Worm (Caenorhabditis elegans) whole organism, L4 larva: Measurements from ENCODE around the gene tor-1.

Source experiments
- F49E8.2 ChIP-seq: sonication (generic microtip); optimal IDR thresholded peaks from 2 replicates; lab custom pipeline; 2016; ENCODE audit warnings: missing compliant biosample characterization, mild to moderate bottlenecking, missing genetic modification characterization, borderline replicate concordance
- T20F7.1 ChIP-seq: fragments of 200-800 bp; sonication (Bioruptor generic); optimal IDR thresholded peaks from 2 replicates; lab custom pipeline; 2018; ENCODE audit warnings: mild to moderate bottlenecking, missing genetic modification characterization, missing compliant biosample characterization
- aly-2 ChIP-seq: sonication (generic microtip); optimal IDR thresholded peaks from 2 replicates; lab custom pipeline; 2018; ENCODE audit warnings: missing biosample characterization, missing genetic modification characterization
- attf-4 ChIP-seq: sonication (generic microtip); optimal IDR thresholded peaks from 3 replicates; lab custom pipeline; 2017; ENCODE audit warnings: missing biosample characterization, missing genetic modification characterization
- ctbp-1 ChIP-seq: fragments of 200-800 bp; sonication (Bioruptor generic); IDR thresholded peaks from 2 replicates; pipeline ENCODE4 v1.3.6; 2022; ENCODE audit warnings: missing genetic modification reagents, missing genetic modification characterization, missing compliant biosample characterization
- fos-1 ChIP-seq: fragments of 150-350 bp; optimal IDR thresholded peaks from 2 replicates; lab custom pipeline; 2014; ENCODE audit warnings: missing biosample characterization, missing genetic modification characterization
- lsy-2 ChIP-seq, 2 experiments: fragments of 150-350 bp in 1 of 2; sonication (generic microtip) in 1 of 2; optimal IDR thresholded peaks; 2 replicates each; lab custom pipeline; 2014 to 2017; ENCODE audit warnings: missing biosample characterization in 2 of 2, missing genetic modification characterization in 2 of 2
- nhr-10 ChIP-seq: fragments of 150-350 bp; optimal IDR thresholded peaks from 2 replicates; lab custom pipeline; 2014; ENCODE audit warnings: missing biosample characterization, missing genetic modification characterization
- nhr-111 ChIP-seq: fragments of 200-800 bp; sonication (Bioruptor generic); optimal IDR thresholded peaks from 2 replicates; lab custom pipeline; 2018; ENCODE audit warnings: mild to moderate bottlenecking, missing genetic modification characterization, missing compliant biosample characterization
- nhr-41 ChIP-seq: fragments of 200-800 bp; sonication (Bioruptor generic); IDR thresholded peaks from 2 replicates; pipeline ENCODE4 v1.3.6; 2022; ENCODE audit warnings: missing genetic modification reagents, missing genetic modification characterization, missing compliant biosample characterization
- pqm-1 ChIP-seq: sonication (generic microtip); optimal IDR thresholded peaks from 2 replicates; lab custom pipeline; 2017; ENCODE audit warnings: missing biosample characterization, missing genetic modification characterization
- set-16 ChIP-seq: fragments of 200-800 bp; sonication (Bioruptor generic); IDR thresholded peaks from 2 replicates; pipeline ENCODE4 v1.3.6; 2022; ENCODE audit warnings: missing genetic modification reagents, missing genetic modification characterization, missing compliant biosample characterization

- TF ChIP-seq lsy-2 (tag; optimal IDR thresholded peaks at IDR 0.05; lab: Kevin White, UChicago): no peak
- TF ChIP-seq nhr-10: no peak
- TF ChIP-seq ctbp-1 (GFP tag; lab: Robert Waterston, UW): no peak
- no peak for TF ChIP-seq pqm-1 (tag; lab: Kevin White, UChicago)
- TF ChIP-seq nhr-111 (GFP tag; lab: Kevin White, UChicago): no peak
- no peak for TF ChIP-seq nhr-41
- no peak for TF ChIP-seq T20F7.1 (GFP tag; lab: Kevin White, UChicago)
- TF ChIP-seq attf-4 (tag; lab: Kevin White, UChicago): no peak
- TF ChIP-seq aly-2 (tag; lab: Kevin White, UChicago): no peak
- TF ChIP-seq fos-1 (tag; lab: Kevin White, UChicago): no peak
- no peak for TF ChIP-seq F49E8.2 (tag; lab: Kevin White, UChicago)
- no peak for TF ChIP-seq set-16
Observed at ce11 chrIV:13984041-13984440, 1.6 kb downstream of the tor-1 start, which contains the start of gene tor-2.
